Worm (Caenorhabditis elegans) whole organism, young adult: Measurements from ENCODE around the gene T15B7.8.
A peak's percentile ranks its signal among the peaks of the same experiment; 100 is the strongest.

ENCODE experiments used
- B0336.3 ChIP-seq: fragments of 200-800 bp; sonication (Bioruptor generic); IDR thresholded peaks from 2 replicates; pipeline ENCODE4 v1.3.6; 2022; ENCODE audit warnings: missing genetic modification characterization, missing compliant biosample characterization
- C06A6.2 ChIP-seq: fragments of 200-800 bp; sonication (Bioruptor generic); conservative IDR thresholded peaks from 2 replicates; pipeline ENCODE4 v1.3.6; 2022; ENCODE audit warnings: missing genetic modification characterization, missing compliant biosample characterization
- C17E4.6 ChIP-seq: fragments of 200-800 bp; sonication (Bioruptor generic); IDR thresholded peaks from 2 replicates; pipeline ENCODE4 v1.3.6; 2022; ENCODE audit warnings: missing genetic modification reagents, missing genetic modification characterization, missing compliant biosample characterization
- F22D6.2 ChIP-seq: sonication (generic microtip); optimal IDR thresholded peaks from 2 replicates; lab custom pipeline; 2016; ENCODE audit warnings: mild to moderate bottlenecking, missing genetic modification characterization, missing compliant biosample characterization
- F23B12.7 ChIP-seq: sonication (generic microtip); optimal IDR thresholded peaks from 2 replicates; lab custom pipeline; 2017; ENCODE audit warnings: missing genetic modification characterization, mild to moderate bottlenecking, missing compliant biosample characterization, antibody characterized with exemption, moderate library complexity; ENCODE audit not compliant: insufficient read depth
- F33H1.4 ChIP-seq: fragments of 200-800 bp; sonication (Bioruptor generic); IDR thresholded peaks from 2 replicates; pipeline ENCODE4 v1.3.6; 2022; ENCODE audit warnings: missing genetic modification reagents, missing genetic modification characterization, missing compliant biosample characterization
- F52B5.7 ChIP-seq: sonication (generic microtip); optimal IDR thresholded peaks from 2 replicates; lab custom pipeline; 2016; ENCODE audit warnings: mild to moderate bottlenecking, missing genetic modification characterization, missing compliant biosample characterization
- K11D2.4 ChIP-seq: fragments of 200-800 bp; sonication (Bioruptor generic); IDR thresholded peaks from 2 replicates; pipeline ENCODE4 v1.3.6; 2022; ENCODE audit warnings: missing genetic modification reagents, missing genetic modification characterization, missing compliant biosample characterization
- K12H6.12 ChIP-seq: fragments of 200-800 bp; sonication (Bioruptor generic); optimal IDR thresholded peaks from 2 replicates; lab custom pipeline; 2018; ENCODE audit warnings: mild to moderate bottlenecking, missing genetic modification characterization, missing compliant biosample characterization
- Y53F4B.3 ChIP-seq: fragments of 200-800 bp; sonication (Bioruptor generic); IDR thresholded peaks from 2 replicates; pipeline ENCODE4 v1.3.6; 2022; ENCODE audit warnings: missing genetic modification reagents, missing genetic modification characterization, missing compliant biosample characterization
- Y53G8AR.9 ChIP-seq: fragments of 200-800 bp; sonication (Bioruptor generic); conservative IDR thresholded peaks from 2 replicates; pipeline ENCODE4 v1.3.6; 2022; ENCODE audit warnings: missing genetic modification reagents, missing genetic modification characterization, missing compliant biosample characterization
- Y67H2A.10 ChIP-seq: fragments of 200-800 bp; sonication (Bioruptor generic); conservative IDR thresholded peaks from 2 replicates; pipeline ENCODE4 v1.3.6; 2022; ENCODE audit warnings: missing genetic modification reagents, missing genetic modification characterization, missing compliant biosample characterization
- Y95B8A.8 ChIP-seq: fragments of 200-800 bp; sonication (Bioruptor generic); IDR thresholded peaks from 2 replicates; pipeline ENCODE4 v1.3.6; 2022; ENCODE audit warnings: missing genetic modification reagents, missing genetic modification characterization, missing compliant biosample characterization
- ZK185.1 ChIP-seq: sonication (generic microtip); optimal IDR thresholded peaks from 2 replicates; lab custom pipeline; 2016; ENCODE audit warnings: mild to moderate bottlenecking, missing genetic modification characterization, missing compliant biosample characterization; ENCODE audit not compliant: poor library complexity, severe bottlenecking
- attf-6 ChIP-seq: fragments of 200-800 bp; sonication (Bioruptor generic); IDR thresholded peaks from 2 replicates; pipeline ENCODE4 v1.3.6; 2022; ENCODE audit warnings: missing genetic modification reagents, missing genetic modification characterization, missing compliant biosample characterization
- cebp-2 ChIP-seq: fragments of 200-800 bp; sonication (Bioruptor generic); IDR thresholded peaks from 2 replicates; pipeline ENCODE4 v1.3.6; 2022; ENCODE audit warnings: missing genetic modification characterization, missing compliant biosample characterization
- ceh-27 ChIP-seq: fragments of 200-800 bp; sonication (Bioruptor generic); optimal IDR thresholded peaks from 2 replicates; lab custom pipeline; 2018; ENCODE audit warnings: mild to moderate bottlenecking, missing genetic modification characterization, moderate library complexity, missing compliant biosample characterization
- ceh-40 ChIP-seq: fragments of 200-800 bp; sonication (Bioruptor generic); IDR thresholded peaks from 2 replicates; pipeline ENCODE4 v1.3.6; 2022; ENCODE audit warnings: missing genetic modification characterization, missing compliant biosample characterization
- ceh-79 ChIP-seq: sonication (generic microtip); optimal IDR thresholded peaks from 2 replicates; lab custom pipeline; 2017; ENCODE audit warnings: mild to moderate bottlenecking, missing genetic modification characterization, missing compliant biosample characterization
- ceh-91 ChIP-seq: fragments of 200-800 bp; sonication (Bioruptor generic); IDR thresholded peaks from 2 replicates; pipeline ENCODE4 v1.3.6; 2022; ENCODE audit warnings: missing genetic modification reagents, missing genetic modification characterization, missing compliant biosample characterization
- die-1 ChIP-seq: sonication (generic microtip); optimal IDR thresholded peaks from 2 replicates; lab custom pipeline; 2016; ENCODE audit warnings: missing genotype, mild to moderate bottlenecking, missing genetic modification characterization, missing compliant biosample characterization
- dox-1 ChIP-seq: fragments of 200-800 bp; sonication (Bioruptor generic); IDR thresholded peaks from 2 replicates; pipeline ENCODE4 v1.3.6; 2022; ENCODE audit warnings: missing genetic modification reagents, missing genetic modification characterization, missing compliant biosample characterization
- dpff-1 ChIP-seq: sonication (generic microtip); optimal IDR thresholded peaks from 2 replicates; lab custom pipeline; 2017; ENCODE audit warnings: mild to moderate bottlenecking, missing genetic modification characterization, missing compliant biosample characterization
- dpl-1 ChIP-seq: fragments of 150-350 bp; optimal IDR thresholded peaks from 2 replicates; lab custom pipeline; 2014; ENCODE audit warnings: missing biosample characterization, missing genetic modification reagents, missing genetic modification characterization
- efl-1 ChIP-seq: fragments of 150-350 bp; optimal IDR thresholded peaks from 2 replicates; lab custom pipeline; 2014; ENCODE audit warnings: missing biosample characterization, missing genetic modification reagents, missing genetic modification characterization
- egl-18 ChIP-seq: fragments of 200-800 bp; sonication (Bioruptor generic); IDR thresholded peaks from 2 replicates; pipeline ENCODE4 v1.3.6; 2022; ENCODE audit warnings: missing genetic modification reagents, missing genetic modification characterization, missing compliant biosample characterization
- egl-44 ChIP-seq: fragments of 200-800 bp; sonication (Bioruptor generic); IDR thresholded peaks from 2 replicates; pipeline ENCODE4 v1.3.6; 2022; ENCODE audit warnings: missing genetic modification reagents, missing genetic modification characterization, missing compliant biosample characterization
- ekl-4 ChIP-seq: fragments of 200-800 bp; sonication (Bioruptor generic); IDR thresholded peaks from 2 replicates; pipeline ENCODE4 v1.3.6; 2022; ENCODE audit warnings: missing genetic modification reagents, missing genetic modification characterization, missing compliant biosample characterization
- hmg-20 ChIP-seq: fragments of 200-800 bp; sonication (Bioruptor generic); IDR thresholded peaks from 2 replicates; pipeline ENCODE4 v1.3.6; 2022; ENCODE audit warnings: missing genetic modification reagents, missing genetic modification characterization, missing compliant biosample characterization
- hrde-1 ChIP-seq: sonication (generic microtip); optimal IDR thresholded peaks from 2 replicates; lab custom pipeline; 2016; ENCODE audit warnings: missing genetic modification characterization, mild to moderate bottlenecking, missing compliant biosample characterization, moderate library complexity, missing genotype, missing genetic modification reagents, borderline replicate concordance
- lin-26 ChIP-seq: fragments of 200-800 bp; sonication (Bioruptor generic); IDR thresholded peaks from 2 replicates; pipeline ENCODE4 v1.3.6; 2022; ENCODE audit warnings: missing genetic modification reagents, missing genetic modification characterization, missing compliant biosample characterization
- madf-6 ChIP-seq: fragments of 200-800 bp; sonication (Bioruptor generic); IDR thresholded peaks from 2 replicates; pipeline ENCODE4 v1.3.6; 2022; ENCODE audit warnings: missing genetic modification reagents, missing genetic modification characterization, missing compliant biosample characterization
- mcd-1 ChIP-seq: fragments of 200-800 bp; sonication (Bioruptor generic); IDR thresholded peaks from 2 replicates; pipeline ENCODE4 v1.3.6; 2022; ENCODE audit warnings: missing genetic modification reagents, missing genetic modification characterization, missing compliant biosample characterization
- mes-4 ChIP-seq: sonication (generic microtip); optimal IDR thresholded peaks from 2 replicates; lab custom pipeline; 2016; ENCODE audit warnings: missing genotype, missing genetic modification characterization, missing compliant biosample characterization
- nhr-120 ChIP-seq: fragments of 200-800 bp; sonication (Bioruptor generic); IDR thresholded peaks from 2 replicates; pipeline ENCODE4 v1.3.6; 2022; ENCODE audit warnings: missing genetic modification characterization, missing compliant biosample characterization
- nhr-90 ChIP-seq: sonication (generic microtip); optimal IDR thresholded peaks from 2 replicates; lab custom pipeline; 2016; ENCODE audit warnings: missing genotype, mild to moderate bottlenecking, missing genetic modification characterization, missing compliant biosample characterization
- pbrm-1 ChIP-seq: fragments of 200-800 bp; sonication (Bioruptor generic); IDR thresholded peaks from 2 replicates; pipeline ENCODE4 v1.3.6; 2022; ENCODE audit warnings: missing genetic modification reagents, missing genetic modification characterization, missing compliant biosample characterization
- pha-4 ChIP-seq: fragments of 150-350 bp; sonication (generic microtip); optimal IDR thresholded peaks from 2 replicates; lab custom pipeline; 2014; ENCODE audit warnings: missing biosample characterization, missing genetic modification reagents, missing genetic modification characterization
- rec-8 ChIP-seq, 2 experiments: sonication (generic microtip); optimal IDR thresholded peaks; 2 replicates each; lab custom pipeline; 2016; ENCODE audit warnings: mild to moderate bottlenecking in 2 of 2, missing genetic modification characterization in 2 of 2, missing genetic modification reagents in 2 of 2, missing genotype in 2 of 2, missing biosample characterization in 1 of 2, missing compliant biosample characterization in 1 of 2, moderate library complexity in 1 of 2
- snpc-1.3 ChIP-seq: sonication (generic microtip); optimal IDR thresholded peaks from 2 replicates; lab custom pipeline; 2017; ENCODE audit warnings: missing genetic modification characterization, mild to moderate bottlenecking, missing compliant biosample characterization, antibody characterized with exemption, moderate library complexity, missing genotype, missing genetic modification reagents; ENCODE audit not compliant: insufficient read depth
- snpc-4 ChIP-seq, 5 experiments: fragments of 150-350 bp in 1 of 5; sonication (generic microtip) in 4 of 5; optimal IDR thresholded peaks; 2 replicates each; lab custom pipeline; 2014 to 2018; ENCODE audit warnings: missing genetic modification characterization in 5 of 5, missing biosample characterization in 3 of 5, antibody characterized with exemption in 2 of 5, mild to moderate bottlenecking in 2 of 5, missing compliant biosample characterization in 2 of 5, missing genotype in 2 of 5, moderate library complexity in 2 of 5, missing genetic modification reagents in 1 of 5
- tbp1 ChIP-seq: fragments of 200-800 bp; sonication (Bioruptor generic); optimal IDR thresholded peaks from 2 replicates; lab custom pipeline; 2018; ENCODE audit warnings: mild to moderate bottlenecking, missing genetic modification characterization, missing compliant biosample characterization
- tlf-1 ChIP-seq: fragments of 200-800 bp; sonication (Bioruptor generic); optimal IDR thresholded peaks from 2 replicates; lab custom pipeline; 2018; ENCODE audit warnings: mild to moderate bottlenecking, missing genetic modification characterization, missing compliant biosample characterization
- unc-130 ChIP-seq: sonication (generic microtip); optimal IDR thresholded peaks from 2 replicates; lab custom pipeline; 2016; ENCODE audit warnings: missing genetic modification reagents, missing genetic modification characterization, missing compliant biosample characterization
- xnd-1 ChIP-seq: sonication (generic microtip); optimal IDR thresholded peaks from 2 replicates; lab custom pipeline; 2016; ENCODE audit warnings: missing genotype, missing genetic modification reagents, missing genetic modification characterization, missing compliant biosample characterization

T15B7.8 gene

ce11 chrV:6783044-6783625 lies 38.5 kb upstream of the T15B7.8 start (continued):
- TF ChIP-seq F22D6.2 (no peak), F52B5.7 (tag; lab: Kevin White, UChicago) (peak; percentile 45), Y53F4B.3 (no peak), K12H6.12 (tag; lab: Kevin White, UChicago) (no peak), B0336.3 (GFP tag; lab: Robert Waterston, UW) (peak; percentile 93), F23B12.7 (tag; lab: Kevin White, UChicago) (no peak), madf-6 (GFP tag; lab: Robert Waterston, UW) (peak; percentile 79), tlf-1 (GFP tag; lab: Kevin White, UChicago) (peak; percentile 75), dpff-1 (no peak), ceh-91 (no peak), snpc-1.3 (no peak), lin-26 (peak; percentile 81; the same call in 1 of the 2 replicates), hrde-1 (tag; lab: Kevin White, UChicago) (peak; percentile 32), Y53G8AR.9 (GFP tag; lab: Robert Waterston, UW) (peak; percentile 51; the same call in 1 of the 2 replicates), nhr-120 (no peak), C17E4.6 (0 out of 2 replicates have a peak, but pooled peaks have one; percentile 23), die-1 (tag; lab: Kevin White, UChicago) (peak; percentile 34), dox-1 (GFP tag; lab: Robert Waterston, UW) (peak; percentile 58), snpc-4 (GFP tag; optimal IDR thresholded peaks at IDR 0.05; lab: Kevin White, UChicago) (peak; percentile 60), snpc-4 (tag; optimal IDR thresholded peaks at IDR 0.05; lab: Kevin White, UChicago) (peak in 1 of 4 experiments; percentile 44), egl-18 (no peak), xnd-1 (tag; lab: Kevin White, UChicago) (peak; percentile 50), nhr-90 (tag; lab: Kevin White, UChicago) (no peak), pha-4 (tag; lab: Kevin White, UChicago) (no peak), cebp-2 (GFP tag; lab: Robert Waterston, UW) (no peak), attf-6 (peak; percentile 65; the same call in 1 of the 2 replicates)
- TF ChIP-seq, all 124 proteins: peak for 36

- TF ChIP-seq ceh-79 (tag; lab: Kevin White, UChicago) (no peak), Y67H2A.10 (GFP tag; lab: Robert Waterston, UW) (no peak), ekl-4 (GFP tag; lab: Robert Waterston, UW) (peak; percentile 65), efl-1 (GFP tag; lab: Kevin White, UChicago) (peak; percentile 97), K11D2.4 (GFP tag; lab: Robert Waterston, UW) (0 out of 2 replicates have a peak, but pooled peaks have one; percentile 36), pbrm-1 (GFP tag; lab: Robert Waterston, UW) (peak; percentile 49; the same call in 1 of the 2 replicates), tbp1 (GFP tag; lab: Kevin White, UChicago) (peak; percentile 41), mcd-1 (GFP tag; lab: Robert Waterston, UW) (peak; percentile 72), F22D6.2 (no peak), dpl-1 (GFP tag; lab: Kevin White, UChicago) (peak; percentile 81), mes-4 (tag; lab: Kevin White, UChicago) (no peak), ZK185.1 (tag; lab: Kevin White, UChicago) (peak; percentile 78), dox-1 (GFP tag; lab: Robert Waterston, UW) (peak; percentile 58), rec-8 (tag; optimal IDR thresholded peaks at IDR 0.05; lab: Kevin White, UChicago) (peak in 1 of 2 experiments; percentile 4), ceh-27 (GFP tag; lab: Kevin White, UChicago) (peak; percentile 28), egl-44 (GFP tag; lab: Robert Waterston, UW) (no peak), ceh-91 (peak; percentile 90), xnd-1 (tag; lab: Kevin White, UChicago) (peak; percentile 96), hmg-20 (0 out of 2 replicates have a peak, but pooled peaks have one; percentile 18), madf-6 (GFP tag; lab: Robert Waterston, UW) (peak; percentile 97), F33H1.4 (GFP tag; lab: Robert Waterston, UW) (peak; percentile 72), unc-130 (peak; percentile 70), ceh-40 (no peak), C06A6.2 (GFP tag; lab: Robert Waterston, UW) (0 out of 2 replicates have a peak, but pooled peaks have one; percentile 43), Y95B8A.8 (GFP tag; lab: Robert Waterston, UW) (0 out of 2 replicates have a peak, but pooled peaks have one; percentile 14)
These were observed 36.6 kb upstream of the T15B7.8 start, which contains the start of the genes spn-4 and spe-39 for ce11 chrV:6784853-6785492. Gene spn-4, minus strand, starts transcription at chrV:6784903. Gene spe-39, plus strand, starts transcription at chrV:6785451.
